Worm (Caenorhabditis elegans): ENCODE results near the gene lro-1.

lro-1 gene

ce11 chrX:6263194-6263698 is 8.6 kb upstream of the lro-1 start, which contains the start of gene W05H9.4 (continued):
- TF ChIP-seq pha-2 (tag; optimal IDR thresholded peaks at IDR 0.05) (no peak), hlh-6 (tag; optimal IDR thresholded peaks at IDR 0.05) (no peak)

DNA sequence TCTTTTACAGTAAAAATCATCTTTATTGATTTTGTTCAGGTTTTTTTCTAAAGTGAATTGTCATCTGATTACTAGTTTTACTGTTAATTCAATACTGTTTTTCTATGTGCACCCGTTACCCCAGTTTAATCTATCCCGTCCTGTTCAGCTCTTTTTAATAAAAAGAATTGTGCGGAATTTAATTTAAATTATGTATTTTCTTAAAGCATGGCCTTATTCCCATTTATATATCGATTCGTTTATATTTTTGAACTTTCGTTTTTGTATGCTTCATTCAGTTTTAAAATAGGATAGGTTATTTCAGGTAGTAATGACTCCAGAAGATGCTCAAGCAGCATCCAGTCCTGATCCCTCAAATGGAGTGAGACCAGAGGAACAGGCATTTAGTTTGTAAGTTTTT is 5.2 kb upstream of the lro-1 start, which contains the start of gene W05H9.2:
Gene W05H9.2 (plus strand): TSS at position 301 of the 400 bp plus-strand sequence.
- no peak for TF ChIP-seq ceh-19 (GFP tag; optimal IDR thresholded peaks at IDR 0.05)
- no peak for TF ChIP-seq unc-86 (tag; optimal IDR thresholded peaks at IDR 0.05)
- TF ChIP-seq ceh-22 (tag; optimal IDR thresholded peaks at IDR 0.05): no peak
- no peak for TF ChIP-seq ama-1 (optimal IDR thresholded peaks at IDR 0.05)
- TF ChIP-seq hlh-30 (tag; optimal IDR thresholded peaks at IDR 0.05; ENCODE audit: insufficient read depth): no peak
- TF ChIP-seq lin-11 (tag; optimal IDR thresholded peaks at IDR 0.05): no peak
- TF ChIP-seq pha-4 (tag; optimal IDR thresholded peaks at IDR 0.05): no peak
- no peak for TF ChIP-seq T23F11.4 (GFP tag; optimal IDR thresholded peaks at IDR 0.05)

DNA sequence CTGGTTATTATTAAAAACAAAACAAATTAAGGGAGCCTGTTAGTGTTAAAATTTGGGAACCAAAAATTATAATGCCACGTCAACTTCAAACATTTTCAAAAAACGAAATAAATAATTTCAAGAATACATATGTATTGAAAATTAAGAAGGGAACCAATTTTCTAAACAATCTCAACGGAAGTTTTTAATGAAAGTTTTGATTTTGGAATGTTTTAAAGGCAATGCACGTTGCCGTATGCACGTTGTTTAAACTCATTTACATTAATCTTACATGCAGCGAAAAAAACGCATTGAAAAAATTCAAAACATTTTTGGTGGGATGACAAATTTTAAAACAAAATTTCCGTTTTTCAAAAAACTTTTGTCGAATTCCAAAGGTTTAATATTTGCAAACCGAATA is 1.9 kb downstream of the lro-1 start:
- TF ChIP-seq pat-9 (tag; optimal IDR thresholded peaks at IDR 0.05): no peak
- no peak for TF ChIP-seq madf-2 (tag; optimal IDR thresholded peaks at IDR 0.05)
- no peak for TF ChIP-seq hlh-8 (tag; optimal IDR thresholded peaks at IDR 0.05)
- no peak for TF ChIP-seq C38D4.7 (GFP tag; optimal IDR thresholded peaks at IDR 0.05)
- no peak for TF ChIP-seq sdc-2 (tag; optimal IDR thresholded peaks at IDR 0.05)
- no peak for TF ChIP-seq tbx-7 (tag; optimal IDR thresholded peaks at IDR 0.05)
- TF ChIP-seq unc-42 (tag; optimal IDR thresholded peaks at IDR 0.05): no peak
- no peak for TF ChIP-seq Y22D7AL.16 (tag; optimal IDR thresholded peaks at IDR 0.05)

DNA sequence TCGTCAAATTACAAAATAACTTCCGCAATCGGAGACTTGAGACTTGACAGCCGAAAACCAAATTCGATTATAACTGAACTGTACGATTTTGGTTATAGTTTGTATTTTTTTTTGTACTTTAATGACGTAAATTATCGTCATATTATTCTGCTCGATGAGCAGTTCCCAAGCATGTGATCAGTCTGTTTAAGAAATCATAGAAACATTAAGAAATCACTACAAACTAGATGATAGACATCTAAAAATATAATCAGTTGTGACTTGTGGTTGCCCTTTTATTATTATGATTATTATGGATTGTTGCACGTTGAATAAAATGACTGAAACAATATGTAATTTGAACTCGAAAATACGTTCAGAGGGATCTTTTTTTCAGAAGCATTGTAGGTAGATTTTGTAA is 2.4 kb downstream of the lro-1 start:
- TF ChIP-seq unc-3 (GFP tag; conservative IDR thresholded peaks at IDR 0.05) (no peak), unc-3 (tag; optimal IDR thresholded peaks at IDR 0.05) (no peak), elt-2 (tag; optimal IDR thresholded peaks at IDR 0.05) (no peak), syd-9 (tag; optimal IDR thresholded peaks at IDR 0.05) (no peak), madf-2 (tag; optimal IDR thresholded peaks at IDR 0.05) (no peak), ceh-22 (tag; optimal IDR thresholded peaks at IDR 0.05) (no peak), npax-4 (tag; optimal IDR thresholded peaks at IDR 0.05) (no peak), Y22D7AL.16 (tag; optimal IDR thresholded peaks at IDR 0.05) (no peak), ceh-9 (tag; optimal IDR thresholded peaks at IDR 0.05) (no peak), ets-4 (tag; optimal IDR thresholded peaks at IDR 0.05) (no peak), che-1 (tag; optimal IDR thresholded peaks at IDR 0.05) (no peak), unc-55 (GFP tag; optimal IDR thresholded peaks at IDR 0.05) (no peak), lin-11 (tag; optimal IDR thresholded peaks at IDR 0.05) (no peak), gmeb-2 (tag; optimal IDR thresholded peaks at IDR 0.05) (no peak), unc-86 (tag; optimal IDR thresholded peaks at IDR 0.05) (no peak), ceh-30 (tag; optimal IDR thresholded peaks at IDR 0.05) (no peak), dmd-4 (tag; optimal IDR thresholded peaks at IDR 0.05; ENCODE audit: borderline replicate concordance) (no peak), ceh-2 (tag; optimal IDR thresholded peaks at IDR 0.05) (no peak), fkh-10 (GFP tag; optimal IDR thresholded peaks at IDR 0.05) (no peak)

DNA sequence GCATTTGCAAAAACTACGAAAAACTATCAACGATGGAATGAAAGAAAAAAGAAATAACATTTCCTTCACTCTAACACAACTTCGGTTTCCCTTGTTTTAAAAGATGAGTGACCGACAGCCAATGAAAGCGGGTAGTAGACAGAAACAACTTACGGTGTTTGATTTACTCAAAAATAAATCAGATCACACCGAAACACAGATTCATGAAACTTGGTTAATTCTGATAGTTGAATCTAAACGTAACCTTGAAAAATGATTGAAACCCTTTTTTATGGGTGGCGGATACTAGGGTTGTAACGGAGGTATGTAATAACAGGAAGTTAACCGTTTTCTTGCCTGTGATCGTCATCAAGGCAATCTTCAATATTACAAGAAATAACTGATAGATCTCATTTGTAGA is 3.5 kb downstream of the lro-1 start:
- no peak for TF ChIP-seq npax-4 (tag; optimal IDR thresholded peaks at IDR 0.05)
- no peak for TF ChIP-seq ets-4 (tag; optimal IDR thresholded peaks at IDR 0.05)

DNA sequence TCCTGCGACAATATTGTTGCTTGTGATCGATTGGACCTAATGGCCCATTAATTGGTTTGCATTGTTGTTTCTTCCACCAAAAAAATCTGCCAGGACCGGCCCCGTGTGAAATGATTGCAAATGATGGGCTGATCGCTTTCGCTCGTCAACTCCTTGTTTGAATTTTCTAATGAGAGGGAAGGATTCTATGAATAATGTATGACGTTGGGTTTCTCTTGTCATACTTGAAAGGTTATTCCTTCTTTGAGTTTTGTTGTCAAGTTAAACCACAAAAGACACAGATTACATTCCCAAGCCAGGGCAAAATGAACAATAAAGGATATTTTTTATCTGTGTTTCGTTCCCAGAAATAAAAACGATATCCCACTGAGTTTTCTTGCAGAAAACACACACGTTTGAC is 4.8 kb downstream of the lro-1 start:
- TF ChIP-seq nhr-11 (tag; optimal IDR thresholded peaks at IDR 0.05) (no peak), ceh-30 (tag; optimal IDR thresholded peaks at IDR 0.05) (no peak), ceh-24 (tag; optimal IDR thresholded peaks at IDR 0.05) (no peak), gmeb-2 (tag; optimal IDR thresholded peaks at IDR 0.05) (no peak), dmd-4 (tag; optimal IDR thresholded peaks at IDR 0.05; ENCODE audit: borderline replicate concordance) (no peak), hlh-8 (tag; optimal IDR thresholded peaks at IDR 0.05) (no peak), nhr-232 (tag; optimal IDR thresholded peaks at IDR 0.05) (no peak), C08G9.2 (tag; optimal IDR thresholded peaks at IDR 0.05) (no peak), eyg-1 (tag; optimal IDR thresholded peaks at IDR 0.05) (no peak), mec-3 (tag; optimal IDR thresholded peaks at IDR 0.05; ENCODE audit: borderline replicate concordance) (no peak), unc-86 (tag; optimal IDR thresholded peaks at IDR 0.05) (no peak), K09A11.1 (tag; optimal IDR thresholded peaks at IDR 0.05; ENCODE audit: insufficient read depth) (no peak), zip-5 (tag; optimal IDR thresholded peaks at IDR 0.05) (no peak), ceh-22 (tag; optimal IDR thresholded peaks at IDR 0.05) (no peak)
